Worm (Caenorhabditis elegans) whole organism, late embryonic: ENCODE data around the gene ost-1.

Source experiments
- Y22D7AL.16 ChIP-seq: sonication (generic microtip); optimal IDR thresholded peaks from 2 replicates; lab custom pipeline; 2016; ENCODE audit warnings: missing genetic modification characterization, missing compliant biosample characterization
- ama-1 ChIP-seq: fragments of 150-350 bp; optimal IDR thresholded peaks from 2 replicates; lab custom pipeline; 2014
- fkh-10 ChIP-seq: fragments of 150-350 bp; optimal IDR thresholded peaks from 2 replicates; lab custom pipeline; 2014; ENCODE audit warnings: missing biosample characterization, missing genetic modification reagents, missing genetic modification characterization
- hlh-13 ChIP-seq: fragments of 200-800 bp; sonication (Bioruptor generic); optimal IDR thresholded peaks from 2 replicates; lab custom pipeline; 2018; ENCODE audit warnings: mild to moderate bottlenecking, missing genetic modification characterization, missing compliant biosample characterization
- lim-6 ChIP-seq: sonication (generic microtip); optimal IDR thresholded peaks from 2 replicates; lab custom pipeline; 2016; ENCODE audit warnings: missing genetic modification characterization, missing compliant biosample characterization
- nfya-1 ChIP-seq: sonication (generic microtip); optimal IDR thresholded peaks from 2 replicates; lab custom pipeline; 2017; ENCODE audit warnings: missing genetic modification characterization, mild to moderate bottlenecking, missing compliant biosample characterization, antibody characterized with exemption, moderate library complexity
- pax-1 ChIP-seq: fragments of 150-350 bp; optimal IDR thresholded peaks from 2 replicates; lab custom pipeline; 2014; ENCODE audit warnings: missing biosample characterization, missing genetic modification characterization
- pha-4 ChIP-seq: fragments of 150-350 bp; optimal IDR thresholded peaks from 2 replicates; lab custom pipeline; 2018; ENCODE audit warnings: missing biosample characterization, missing genetic modification reagents, missing genetic modification characterization
- pqm-1 ChIP-seq: sonication (generic microtip); optimal IDR thresholded peaks from 2 replicates; lab custom pipeline; 2016; ENCODE audit warnings: missing genetic modification characterization, missing compliant biosample characterization
- sox-2 ChIP-seq: fragments of 200-800 bp; sonication (Bioruptor generic); IDR thresholded peaks from 2 replicates; pipeline ENCODE4 v1.3.6; 2022; ENCODE audit warnings: missing genetic modification reagents, missing genetic modification characterization, missing compliant biosample characterization
- sox-4 ChIP-seq: sonication (generic microtip); optimal IDR thresholded peaks from 2 replicates; lab custom pipeline; 2017; ENCODE audit warnings: mild to moderate bottlenecking, missing genetic modification characterization, inconsistent platforms, missing compliant biosample characterization
- ttx-3 ChIP-seq: sonication (generic microtip); optimal IDR thresholded peaks from 2 replicates; lab custom pipeline; 2016; ENCODE audit warnings: missing genetic modification reagents, missing genetic modification characterization, missing compliant biosample characterization
- unc-3 ChIP-seq, 2 experiments: fragments of 200-800 bp in 1 of 2; sonication (Bioruptor generic) in 1 of 2; sonication (generic microtip) in 1 of 2; conservative IDR thresholded peaks in 1 of 2; optimal IDR thresholded peaks in 1 of 2; 2 replicates each; pipeline versions ENCODE4 v1.3.6 to Lab custom; 2016 to 2022; ENCODE audit warnings: missing compliant biosample characterization in 2 of 2, missing genetic modification characterization in 2 of 2, missing genetic modification reagents in 1 of 2

DNA sequence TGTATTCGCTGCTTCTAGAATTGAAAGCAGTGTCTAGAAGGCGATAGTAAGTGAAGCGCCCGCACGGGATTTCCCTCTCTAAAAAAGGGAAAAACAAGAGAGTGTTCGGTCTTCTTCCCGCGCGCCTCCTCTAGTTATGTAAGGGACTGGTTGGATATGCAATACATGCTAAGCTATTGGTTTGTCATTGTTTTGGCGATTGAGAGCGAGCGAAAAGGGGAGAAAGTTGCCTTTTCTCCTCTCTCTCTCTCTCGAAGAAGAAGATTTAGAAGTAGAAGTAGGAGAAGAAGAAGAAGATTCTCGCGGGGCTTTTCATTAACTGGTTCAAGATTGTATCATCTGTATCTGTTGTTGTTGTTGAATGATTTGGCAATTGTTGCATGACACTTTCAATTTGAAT, 33.1 kb upstream of the ost-1 start:
- no peak for TF ChIP-seq pha-4 (tag; lab: Kevin White, UChicago)
- TF ChIP-seq lim-6 (tag; lab: Kevin White, UChicago): no peak
- TF ChIP-seq Y22D7AL.16: no peak
- TF ChIP-seq ttx-3: no peak
- TF ChIP-seq pqm-1 (tag; lab: Kevin White, UChicago): no peak
- TF ChIP-seq sox-4 (tag; lab: Kevin White, UChicago): no peak
- no peak for TF ChIP-seq hlh-13 (GFP tag; lab: Kevin White, UChicago)
- no peak for TF ChIP-seq fkh-10 (GFP tag; lab: Kevin White, UChicago)
- TF ChIP-seq unc-3 (GFP tag; conservative IDR thresholded peaks at IDR 0.05; lab: Robert Waterston, UW): no peak
- no peak for TF ChIP-seq unc-3 (tag; optimal IDR thresholded peaks at IDR 0.05; lab: Kevin White, UChicago)
- TF ChIP-seq pax-1 (tag; lab: Kevin White, UChicago): no peak
- no peak for TF ChIP-seq sox-2 (GFP tag; lab: Robert Waterston, UW)
- TF ChIP-seq nfya-1: no peak
- TF ChIP-seq ama-1 (lab: Kevin White, UChicago): no peak
